Fruit fly (Drosophila melanogaster): ENCODE data around the gene Prx6a.

Gene Prx6a

dm6 chr2L:2830341-2830800 lies 47.7 kb downstream of the Prx6a start (continued):
- TF ChIP-seq Ets65A (GFP tag) (peak; percentile 76), h (optimal IDR thresholded peaks at IDR 0.05) (no peak), Nf-YB (GFP tag; optimal IDR thresholded peaks at IDR 0.05) (peak; percentile 78), tx (GFP tag; optimal IDR thresholded peaks at IDR 0.05) (peak; percentile 17), gce (GFP tag; IDR thresholded peaks at IDR 0.05) (peak; percentile 27; the same call in 1 of the 3 replicates), Antp (GFP tag; optimal IDR thresholded peaks at IDR 0.05) (peak; percentile 7), Bteb2 (GFP tag; optimal IDR thresholded peaks at IDR 0.05) (peak; percentile 66), CG10543 (GFP tag; optimal IDR thresholded peaks at IDR 0.05) (peak; percentile 75), Aef1 (GFP tag; IDR thresholded peaks at IDR 0.05) (peak; percentile 56; the same call in 2 of the 3 replicates), en (GFP tag; optimal IDR thresholded peaks at IDR 0.05) (peak; percentile 31), ase (GFP tag; IDR thresholded peaks at IDR 0.05) (peak; percentile 64; the same call in 1 of the 3 replicates), CG9797 (GFP tag; optimal IDR thresholded peaks at IDR 0.05) (peak; percentile 32), CG10321 (GFP tag; IDR thresholded peaks at IDR 0.05) (peak; percentile 31; the same call in 1 of the 2 replicates), CHES-1-like (GFP tag; optimal IDR thresholded peaks at IDR 0.05) (peak; percentile 50), Lpt (GFP tag; optimal IDR thresholded peaks at IDR 0.05) (no peak), CG6791 (GFP tag; IDR thresholded peaks at IDR 0.05; ENCODE audit: partially characterized antibody) (no peak), fd102C (GFP tag; optimal IDR thresholded peaks at IDR 0.05) (no peak), Awh (GFP tag; IDR thresholded peaks at IDR 0.05) (peak; percentile 32; the same call in 1 of the 2 replicates), MESR4 (GFP tag; optimal IDR thresholded peaks at IDR 0.05) (no peak), bowl (GFP tag; IDR thresholded peaks at IDR 0.05) (no peak), HHEX (GFP tag; optimal IDR thresholded peaks at IDR 0.05) (peak; percentile 85), CG10366 (GFP tag; IDR thresholded peaks at IDR 0.05) (peak; percentile 72), PHDP (tag; optimal IDR thresholded peaks at IDR 0.05) (peak; percentile 85), Fer2 (tag; optimal IDR thresholded peaks at IDR 0.05) (peak; percentile 63), insv (GFP tag; optimal IDR thresholded peaks at IDR 0.05) (peak in 1 of 2 experiments; percentile 59), CG2120 (GFP tag; optimal IDR thresholded peaks at IDR 0.05) (peak; percentile 80), CG32767 (GFP tag; IDR thresholded peaks at IDR 0.05) (peak; percentile 76; the same call in 1 of the 2 replicates), CG4424 (GFP tag; optimal IDR thresholded peaks at IDR 0.05) (peak; percentile 91), CG1603 (tag; optimal IDR thresholded peaks at IDR 0.05) (peak; percentile 23), Ets97D (GFP tag; optimal IDR thresholded peaks at IDR 0.05) (no peak), Dll (GFP tag; IDR thresholded peaks at IDR 0.05; ENCODE audit: partially characterized antibody) (no peak), CG2712 (tag; optimal IDR thresholded peaks at IDR 0.05) (peak; percentile 95), CG1792 (GFP tag; optimal IDR thresholded peaks at IDR 0.05) (no peak), slbo (GFP tag; IDR thresholded peaks at IDR 0.05) (no peak; the same call in 1 of the 2 replicates), CG8944 (GFP tag; optimal IDR thresholded peaks at IDR 0.05) (no peak), shn (GFP tag; optimal IDR thresholded peaks at IDR 0.05) (no peak), zf30C (GFP tag; optimal IDR thresholded peaks at IDR 0.05) (peak; percentile 80), CG2199 (GFP tag; IDR thresholded peaks at IDR 0.05) (no peak), kni (GFP tag; optimal IDR thresholded peaks at IDR 0.05) (peak; percentile 82), repo (GFP tag; optimal IDR thresholded peaks at IDR 0.05) (peak; percentile 22), ewg (GFP tag; optimal IDR thresholded peaks at IDR 0.05) (peak; percentile 77), CG3407 (GFP tag; optimal IDR thresholded peaks at IDR 0.05) (peak; percentile 81), tio (GFP tag; optimal IDR thresholded peaks at IDR 0.05) (peak; percentile 93), Asciz (GFP tag; optimal IDR thresholded peaks at IDR 0.05) (peak; percentile 93), CG8924 (tag; optimal IDR thresholded peaks at IDR 0.05) (peak; percentile 94), NK7.1 (GFP tag; optimal IDR thresholded peaks at IDR 0.05) (peak; percentile 5), Nf-YA (GFP tag; IDR thresholded peaks at IDR 0.05) (peak; percentile 47), CG17612 (GFP tag; IDR thresholded peaks at IDR 0.05) (peak; percentile 39; the same call in 1 of the 2 replicates), CG8281 (tag; optimal IDR thresholded peaks at IDR 0.05) (peak; percentile 69), kay (GFP tag; optimal IDR thresholded peaks at IDR 0.05) (peak; percentile 79), Mes4 (GFP tag; optimal IDR thresholded peaks at IDR 0.05) (no peak)
